Worm (Caenorhabditis elegans) whole organism, late embryonic: ENCODE results near the gene npp-10.

Source experiments
- K02D7.2 ChIP-seq: sonication (generic microtip); optimal IDR thresholded peaks from 2 replicates; lab custom pipeline; 2017; ENCODE audit warnings: mild to moderate bottlenecking, missing genetic modification characterization, missing compliant biosample characterization
- ama-1 ChIP-seq: fragments of 150-350 bp; optimal IDR thresholded peaks from 2 replicates; lab custom pipeline; 2014
- ceh-9 ChIP-seq: sonication (generic microtip); optimal IDR thresholded peaks from 2 replicates; lab custom pipeline; 2016; ENCODE audit warnings: mild to moderate bottlenecking, missing genetic modification characterization, inconsistent platforms, missing compliant biosample characterization
- dmd-4 ChIP-seq: sonication (generic microtip); optimal IDR thresholded peaks from 2 replicates; lab custom pipeline; 2016; ENCODE audit warnings: borderline replicate concordance, missing genetic modification characterization, missing compliant biosample characterization
- fkh-10 ChIP-seq: fragments of 150-350 bp; optimal IDR thresholded peaks from 2 replicates; lab custom pipeline; 2014; ENCODE audit warnings: missing biosample characterization, missing genetic modification reagents, missing genetic modification characterization
- hlh-8 ChIP-seq: sonication (generic microtip); optimal IDR thresholded peaks from 2 replicates; lab custom pipeline; 2016; ENCODE audit warnings: missing genotype, missing genetic modification characterization, missing compliant biosample characterization
- lin-11 ChIP-seq: fragments of 200-800 bp; sonication (Bioruptor generic); optimal IDR thresholded peaks from 2 replicates; lab custom pipeline; 2018; ENCODE audit warnings: mild to moderate bottlenecking, missing genetic modification characterization, missing compliant biosample characterization
- nhr-11 ChIP-seq: fragments of 150-350 bp; optimal IDR thresholded peaks from 2 replicates; lab custom pipeline; 2014; ENCODE audit warnings: missing biosample characterization, missing genetic modification characterization
- pax-1 ChIP-seq: fragments of 150-350 bp; optimal IDR thresholded peaks from 2 replicates; lab custom pipeline; 2014; ENCODE audit warnings: missing biosample characterization, missing genetic modification characterization
- pha-4 ChIP-seq: fragments of 150-350 bp; optimal IDR thresholded peaks from 2 replicates; lab custom pipeline; 2018; ENCODE audit warnings: missing biosample characterization, missing genetic modification reagents, missing genetic modification characterization
- pqm-1 ChIP-seq: sonication (generic microtip); optimal IDR thresholded peaks from 2 replicates; lab custom pipeline; 2016; ENCODE audit warnings: missing genetic modification characterization, missing compliant biosample characterization
- sox-2 ChIP-seq: fragments of 200-800 bp; sonication (Bioruptor generic); IDR thresholded peaks from 2 replicates; pipeline ENCODE4 v1.3.6; 2022; ENCODE audit warnings: missing genetic modification reagents, missing genetic modification characterization, missing compliant biosample characterization

- no peak for TF ChIP-seq pha-4 (tag; lab: Kevin White, UChicago)
- no peak for TF ChIP-seq pqm-1 (tag; lab: Kevin White, UChicago)
- TF ChIP-seq pax-1 (tag; lab: Kevin White, UChicago): no peak
- no peak for TF ChIP-seq ceh-9 (tag; lab: Kevin White, UChicago)
- TF ChIP-seq ama-1: no peak
- TF ChIP-seq hlh-8 (tag; lab: Kevin White, UChicago): no peak
- no peak for TF ChIP-seq dmd-4 (tag; lab: Kevin White, UChicago)
- no peak for TF ChIP-seq sox-2 (GFP tag; lab: Robert Waterston, UW)
- TF ChIP-seq K02D7.2 (tag; lab: Kevin White, UChicago): no peak
- TF ChIP-seq lin-11 (tag; lab: Kevin White, UChicago): no peak
- no peak for TF ChIP-seq fkh-10 (GFP tag; lab: Kevin White, UChicago)
- no peak for TF ChIP-seq nhr-11 (tag; lab: Kevin White, UChicago)
Measured at ce11 chrIII:5988991-5989726, 30.2 kb downstream of the npp-10 start.
